Worm (Caenorhabditis elegans) whole organism, L2 larva: ENCODE results near the gene csn-3.

Source experiments
- C34F6.9 ChIP-seq: fragments of 150-350 bp; optimal IDR thresholded peaks from 2 replicates; lab custom pipeline; 2014; ENCODE audit warnings: missing biosample characterization, missing genetic modification characterization
- R02D3.7 ChIP-seq: fragments of 150-350 bp; optimal IDR thresholded peaks from 2 replicates; lab custom pipeline; 2014; ENCODE audit warnings: missing biosample characterization, missing genetic modification characterization
- Y55F3AM.14 ChIP-seq: fragments of 200-800 bp; sonication (Bioruptor generic); optimal IDR thresholded peaks from 2 replicates; lab custom pipeline; 2018; ENCODE audit warnings: mild to moderate bottlenecking, missing genetic modification characterization, missing compliant biosample characterization
- ZK546.5 ChIP-seq: sonication (generic microtip); optimal IDR thresholded peaks from 2 replicates; lab custom pipeline; 2017; ENCODE audit warnings: missing biosample characterization, missing genetic modification characterization
- aly-2 ChIP-seq: fragments of 150-350 bp; optimal IDR thresholded peaks from 2 replicates; lab custom pipeline; 2014; ENCODE audit warnings: missing biosample characterization, missing genetic modification characterization
- ama-1 ChIP-seq: fragments of 150-350 bp; optimal IDR thresholded peaks from 2 replicates; lab custom pipeline; 2018; ENCODE audit warnings: inconsistent platforms
- blmp-1 ChIP-seq: sonication (generic microtip); optimal IDR thresholded peaks from 2 replicates; lab custom pipeline; 2017; ENCODE audit warnings: missing genetic modification characterization, mild to moderate bottlenecking, missing compliant biosample characterization, antibody characterized with exemption, moderate library complexity; ENCODE audit not compliant: insufficient read depth
- ceh-16 ChIP-seq: fragments of 150-350 bp; optimal IDR thresholded peaks from 2 replicates; lab custom pipeline; 2014; ENCODE audit warnings: missing biosample characterization, missing genetic modification characterization
- ceh-82 ChIP-seq: fragments of 150-350 bp; optimal IDR thresholded peaks from 2 replicates; lab custom pipeline; 2014; ENCODE audit warnings: missing biosample characterization, missing genetic modification characterization
- crh-2 ChIP-seq: sonication (generic microtip); optimal IDR thresholded peaks from 2 replicates; lab custom pipeline; 2017; ENCODE audit warnings: missing biosample characterization, missing genetic modification characterization
- dmd-4 ChIP-seq: sonication (generic microtip); optimal IDR thresholded peaks from 2 replicates; lab custom pipeline; 2017; ENCODE audit warnings: missing biosample characterization, missing genetic modification characterization
- elt-1 ChIP-seq: fragments of 150-350 bp; optimal IDR thresholded peaks from 2 replicates; lab custom pipeline; 2014; ENCODE audit warnings: missing biosample characterization, missing genetic modification characterization
- fos-1 ChIP-seq: fragments of 150-350 bp; optimal IDR thresholded peaks from 2 replicates; lab custom pipeline; 2014; ENCODE audit warnings: missing biosample characterization, missing genetic modification characterization
- gmeb-1 ChIP-seq: fragments of 150-350 bp; optimal IDR thresholded peaks from 2 replicates; lab custom pipeline; 2014; ENCODE audit warnings: missing biosample characterization, missing genetic modification characterization
- lin-11 ChIP-seq: fragments of 150-350 bp; sonication (generic microtip); optimal IDR thresholded peaks from 2 replicates; lab custom pipeline; 2014; ENCODE audit warnings: missing biosample characterization, missing genetic modification characterization, inconsistent platforms, mixed read lengths
- lin-13 ChIP-seq: fragments of 150-350 bp; optimal IDR thresholded peaks from 2 replicates; lab custom pipeline; 2014; ENCODE audit warnings: missing biosample characterization, missing genetic modification reagents, missing genetic modification characterization
- lin-39 ChIP-seq: fragments of 150-350 bp; optimal IDR thresholded peaks from 2 replicates; lab custom pipeline; 2014; ENCODE audit warnings: missing biosample characterization, missing genetic modification reagents, missing genetic modification characterization
- lsy-2 ChIP-seq, 2 experiments: fragments of 150-350 bp in 1 of 2; sonication (generic microtip) in 1 of 2; optimal IDR thresholded peaks; 2 replicates each; lab custom pipeline; 2014 to 2017; ENCODE audit warnings: missing biosample characterization in 2 of 2, missing genetic modification characterization in 2 of 2
- mbf-1 ChIP-seq: sonication (generic microtip); optimal IDR thresholded peaks from 2 replicates; lab custom pipeline; 2017; ENCODE audit warnings: missing biosample characterization, missing genetic modification characterization
- mdl-1 ChIP-seq, 2 experiments: fragments of 150-350 bp in 1 of 2; sonication (generic microtip) in 1 of 2; optimal IDR thresholded peaks; 2 replicates each; lab custom pipeline; 2017; ENCODE audit warnings: missing biosample characterization in 2 of 2, missing genetic modification characterization in 2 of 2
- nhr-11 ChIP-seq: fragments of 150-350 bp; optimal IDR thresholded peaks from 2 replicates; lab custom pipeline; 2014; ENCODE audit warnings: missing biosample characterization, missing genetic modification characterization
- nhr-129 ChIP-seq: fragments of 150-350 bp; optimal IDR thresholded peaks from 2 replicates; lab custom pipeline; 2014; ENCODE audit warnings: missing biosample characterization, missing genetic modification characterization
- nhr-237 ChIP-seq: fragments of 150-350 bp; optimal IDR thresholded peaks from 2 replicates; lab custom pipeline; 2014; ENCODE audit warnings: missing biosample characterization, missing genetic modification characterization
- nhr-25 ChIP-seq: fragments of 150-350 bp; sonication (generic microtip); optimal IDR thresholded peaks from 3 replicates; lab custom pipeline; 2014; ENCODE audit warnings: missing biosample characterization, missing genetic modification characterization
- skn-1 ChIP-seq: sonication (generic microtip); optimal IDR thresholded peaks from 2 replicates; lab custom pipeline; 2017; ENCODE audit warnings: missing biosample characterization, missing genetic modification characterization
- sma-9 ChIP-seq, 2 experiments: fragments of 150-350 bp in 1 of 2; sonication (generic microtip) in 1 of 2; optimal IDR thresholded peaks; 2 replicates each; lab custom pipeline; 2014 to 2016; ENCODE audit warnings: missing genetic modification characterization in 2 of 2, mild to moderate bottlenecking in 1 of 2, missing biosample characterization in 1 of 2, missing compliant biosample characterization in 1 of 2, missing genetic modification reagents in 1 of 2, moderate library complexity in 1 of 2
- unc-39 ChIP-seq: fragments of 150-350 bp; optimal IDR thresholded peaks from 2 replicates; lab custom pipeline; 2014; ENCODE audit warnings: missing biosample characterization, missing genetic modification characterization
- unc-55 ChIP-seq: fragments of 150-350 bp; sonication (generic microtip); optimal IDR thresholded peaks from 3 replicates; lab custom pipeline; 2014; ENCODE audit warnings: missing biosample characterization, missing genetic modification reagents, missing genetic modification characterization
- ztf-4 ChIP-seq: fragments of 150-350 bp; optimal IDR thresholded peaks from 2 replicates; lab custom pipeline; 2014; ENCODE audit warnings: missing biosample characterization, missing genetic modification characterization

Gene csn-3

ce11 chrIV:158662-159061 is 35.9 kb upstream of the csn-3 start, which contains the start of gene Y38C1AA.7:
Y38C1AA.7 (plus strand) TSS chrIV:158962.
- TF ChIP-seq unc-39 (tag; lab: Kevin White, UChicago) (no peak), R02D3.7 (tag; lab: Kevin White, UChicago) (no peak)
- TF ChIP-seq, all 48 proteins: peak for 0

ce11 chrIV:159864-160263 is 34.7 kb upstream of the csn-3 start, which contains the start of gene Y38C1AA.19:
Y38C1AA.19 (plus strand) TSS chrIV:160164.
- TF ChIP-seq ceh-16, result no peak
- no peak for TF ChIP-seq mbf-1 (tag; lab: Kevin White, UChicago)
- no peak for TF ChIP-seq lin-39 (tag; lab: Kevin White, UChicago)
- no peak for TF ChIP-seq ZK546.5
- TF ChIP-seq ama-1 (lab: Kevin White, UChicago), result no peak
- no peak for TF ChIP-seq gmeb-1
- TF ChIP-seq elt-1, result no peak
- TF ChIP-seq sma-9 (GFP tag; optimal IDR thresholded peaks at IDR 0.05; lab: Kevin White, UChicago), result no peak
- TF ChIP-seq sma-9 (tag; optimal IDR thresholded peaks at IDR 0.05; lab: Kevin White, UChicago), result no peak
- no peak for TF ChIP-seq skn-1 (tag; lab: Kevin White, UChicago)
- TF ChIP-seq Y55F3AM.14 (GFP tag; lab: Kevin White, UChicago), result no peak
- TF ChIP-seq lin-11 (tag; lab: Kevin White, UChicago), result no peak
- no peak for TF ChIP-seq lin-13
- no peak for TF ChIP-seq ceh-82
- no peak for TF ChIP-seq mdl-1 (tag; optimal IDR thresholded peaks at IDR 0.05; lab: Kevin White, UChicago)

- TF ChIP-seq fos-1 (tag; lab: Kevin White, UChicago) (peak; percentile 22), lin-11 (tag; lab: Kevin White, UChicago) (no peak)
Observed at ce11 chrIV:162530-162929, 32.0 kb upstream of the csn-3 start, which contains the start of gene Y38C1AA.6. Y38C1AA.6 (plus strand) TSS chrIV:162830.

ce11 chrIV:164777-165176 is 29.8 kb upstream of the csn-3 start, which contains the start of gene cutl-24:
cutl-24 (plus strand) TSS chrIV:165077.
- TF ChIP-seq ztf-4 (no peak), nhr-129 (tag; lab: Kevin White, UChicago) (no peak), R02D3.7 (tag; lab: Kevin White, UChicago) (no peak), C34F6.9 (tag; lab: Kevin White, UChicago) (no peak), nhr-11 (tag; lab: Kevin White, UChicago) (no peak), fos-1 (tag; lab: Kevin White, UChicago) (no peak), aly-2 (tag; lab: Kevin White, UChicago) (no peak), nhr-237 (tag; lab: Kevin White, UChicago) (no peak), unc-55 (GFP tag; lab: Kevin White, UChicago) (no peak), gmeb-1 (no peak), dmd-4 (tag; lab: Kevin White, UChicago) (no peak), ceh-82 (no peak)
- TF ChIP-seq, all 48 proteins: peak for 0

ce11 chrIV:171036-171435 is 23.5 kb upstream of the csn-3 start:
- TF ChIP-seq nhr-25 (tag; lab: Kevin White, UChicago) (peak; percentile 20), blmp-1 (tag; lab: Kevin White, UChicago) (no peak)

ce11 chrIV:172990-173389 is 21.6 kb upstream of the csn-3 start:
- TF ChIP-seq lin-11 (tag; lab: Kevin White, UChicago) (no peak), ama-1 (lab: Kevin White, UChicago) (no peak), crh-2 (tag; lab: Kevin White, UChicago) (no peak)

- TF ChIP-seq lsy-2 (tag; optimal IDR thresholded peaks at IDR 0.05; lab: Kevin White, UChicago) (no peak), dmd-4 (tag; lab: Kevin White, UChicago) (no peak), elt-1 (no peak)
Observed at ce11 chrIV:174115-174514, 20.4 kb upstream of the csn-3 start.
